Worm (Caenorhabditis elegans) whole organism, early embryonic: ENCODE data around the gene cone-1.

ENCODE experiments used
- B0310.2 ChIP-seq: sonication (generic microtip); optimal IDR thresholded peaks from 2 replicates; lab custom pipeline; 2016; ENCODE audit warnings: mild to moderate bottlenecking, missing genetic modification characterization, missing compliant biosample characterization
- F13C5.2 ChIP-seq: sonication (generic microtip); optimal IDR thresholded peaks from 2 replicates; lab custom pipeline; 2017; ENCODE audit warnings: mild to moderate bottlenecking, missing genetic modification characterization, inconsistent platforms, missing compliant biosample characterization
- aly-1 ChIP-seq: sonication (generic microtip); optimal IDR thresholded peaks from 2 replicates; lab custom pipeline; 2016; ENCODE audit warnings: missing genetic modification characterization, missing compliant biosample characterization
- ama-1 ChIP-seq: fragments of 150-350 bp; optimal IDR thresholded peaks from 2 replicates; lab custom pipeline; 2014
- ceh-13 ChIP-seq: fragments of 200-800 bp; sonication (Bioruptor generic); optimal IDR thresholded peaks from 2 replicates; lab custom pipeline; 2018; ENCODE audit warnings: mild to moderate bottlenecking, missing genetic modification characterization, missing compliant biosample characterization
- ceh-36 ChIP-seq: sonication (generic microtip); optimal IDR thresholded peaks from 2 replicates; lab custom pipeline; 2016; ENCODE audit warnings: missing genetic modification characterization, inconsistent platforms, missing compliant biosample characterization
- ets-7 ChIP-seq: sonication (generic microtip); optimal IDR thresholded peaks from 2 replicates; lab custom pipeline; 2016; ENCODE audit warnings: missing genotype, missing genetic modification characterization, missing compliant biosample characterization
- flt-1 ChIP-seq: fragments of 200-800 bp; sonication (Bioruptor generic); IDR thresholded peaks from 2 replicates; pipeline ENCODE4 v1.3.6; 2022; ENCODE audit warnings: missing genetic modification characterization, missing compliant biosample characterization
- hmbx-1 ChIP-seq: sonication (generic microtip); optimal IDR thresholded peaks from 2 replicates; lab custom pipeline; 2016; ENCODE audit warnings: mild to moderate bottlenecking, missing genetic modification characterization, missing compliant biosample characterization
- hnd-1 ChIP-seq: sonication (generic microtip); optimal IDR thresholded peaks from 2 replicates; lab custom pipeline; 2016; ENCODE audit warnings: missing genetic modification characterization, missing compliant biosample characterization
- pes-1 ChIP-seq: fragments of 200-800 bp; sonication (Bioruptor generic); IDR thresholded peaks from 2 replicates; pipeline ENCODE4 v1.3.6; 2022; ENCODE audit warnings: missing genetic modification reagents, missing genetic modification characterization, missing compliant biosample characterization
- scrt-1 ChIP-seq: fragments of 200-800 bp; sonication (Bioruptor generic); IDR thresholded peaks from 2 replicates; pipeline ENCODE4 v1.3.6; 2022; ENCODE audit warnings: missing genetic modification characterization, missing compliant biosample characterization
- sea-1 ChIP-seq: fragments of 200-800 bp; sonication (Bioruptor generic); conservative IDR thresholded peaks from 2 replicates; pipeline ENCODE4 v1.3.6; 2022; ENCODE audit warnings: missing genetic modification characterization, missing compliant biosample characterization
- tbx-11 ChIP-seq: fragments of 200-800 bp; sonication (Bioruptor generic); IDR thresholded peaks from 2 replicates; pipeline ENCODE4 v1.3.6; 2022; ENCODE audit warnings: missing genetic modification characterization, missing compliant biosample characterization
- tbx-37 ChIP-seq: fragments of 200-800 bp; sonication (Bioruptor generic); conservative IDR thresholded peaks from 2 replicates; pipeline ENCODE4 v1.3.6; 2022; ENCODE audit warnings: missing genetic modification reagents, missing genetic modification characterization, missing compliant biosample characterization
- tra-4 ChIP-seq: sonication (generic microtip); optimal IDR thresholded peaks from 2 replicates; lab custom pipeline; 2017; ENCODE audit warnings: missing genetic modification characterization, missing compliant biosample characterization

The cone-1 gene

DNA sequence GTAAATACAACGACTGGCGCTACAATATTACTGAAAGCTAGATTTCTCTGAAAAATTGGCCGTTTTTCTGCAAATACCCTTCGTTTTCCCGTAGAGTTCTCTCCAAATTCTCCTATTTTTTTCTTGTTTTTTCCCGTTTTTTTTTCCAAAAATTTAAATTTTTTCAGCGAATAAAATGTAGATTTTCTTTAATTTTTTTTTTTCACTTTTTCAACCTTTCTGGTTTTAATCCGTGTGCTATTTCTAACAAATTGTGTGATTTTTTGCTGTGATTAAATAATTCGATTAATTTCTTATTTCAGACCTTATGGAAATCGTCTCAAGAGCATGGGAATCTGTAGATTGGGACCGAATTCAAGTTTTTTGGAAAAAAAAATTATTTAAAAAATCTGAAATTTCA is at the start of gene cone-1:
cone-1 (plus strand) TSS at position 301 of the 400 bp plus-strand sequence.
- TF ChIP-seq tbx-37 (GFP tag; lab: Robert Waterston, UW) (no peak), ceh-13 (GFP tag; lab: Kevin White, UChicago) (no peak), tbx-11 (GFP tag; lab: Robert Waterston, UW) (no peak), hnd-1 (no peak), ets-7 (tag; lab: Kevin White, UChicago) (no peak), aly-1 (tag; lab: Kevin White, UChicago) (no peak), scrt-1 (GFP tag; lab: Robert Waterston, UW) (no peak), sea-1 (GFP tag; lab: Robert Waterston, UW) (no peak), pes-1 (GFP tag; lab: Robert Waterston, UW) (no peak), B0310.2 (tag; lab: Kevin White, UChicago) (no peak), hmbx-1 (no peak), ceh-36 (tag; lab: Kevin White, UChicago) (no peak)

ce11 chrIII:2482171-2482570 is 48.2 kb upstream of the cone-1 start:
- TF ChIP-seq aly-1 (tag; lab: Kevin White, UChicago), result no peak
- TF ChIP-seq sea-1 (GFP tag; lab: Robert Waterston, UW), result no peak
- TF ChIP-seq B0310.2 (tag; lab: Kevin White, UChicago), result no peak
- no peak for TF ChIP-seq ets-7 (tag; lab: Kevin White, UChicago)
- no peak for TF ChIP-seq flt-1 (GFP tag; lab: Robert Waterston, UW)
- no peak for TF ChIP-seq hnd-1
- no peak for TF ChIP-seq ceh-13 (GFP tag; lab: Kevin White, UChicago)
- no peak for TF ChIP-seq F13C5.2 (tag; lab: Kevin White, UChicago)

ce11 chrIII:2482754-2483153 is 47.7 kb upstream of the cone-1 start:
- TF ChIP-seq ama-1 (lab: Kevin White, UChicago) (no peak), ceh-36 (tag; lab: Kevin White, UChicago) (no peak), tra-4 (tag; lab: Kevin White, UChicago) (no peak)

- TF ChIP-seq ceh-36 (tag; lab: Kevin White, UChicago) (peak; percentile 33), F13C5.2 (tag; lab: Kevin White, UChicago) (no peak)
Measured at ce11 chrIII:2487046-2487760, 43.2 kb upstream of the cone-1 start, which contains the start of gene Y54F10AL.1. Gene Y54F10AL.1 (plus strand): TSS chrIII:2487710.

- TF ChIP-seq tbx-11 (GFP tag; lab: Robert Waterston, UW), result peak; percentile 87
- peak; percentile 99 for TF ChIP-seq tbx-37 (GFP tag; lab: Robert Waterston, UW)
- TF ChIP-seq flt-1 (GFP tag; lab: Robert Waterston, UW), result peak; percentile 92
- peak; percentile 87 for TF ChIP-seq sea-1 (GFP tag; lab: Robert Waterston, UW)
- TF ChIP-seq pes-1 (GFP tag; lab: Robert Waterston, UW), result peak; percentile 88
- peak; percentile 76 for TF ChIP-seq scrt-1 (GFP tag; lab: Robert Waterston, UW)
Measured at ce11 chrIII:2497270-2498201, 32.9 kb upstream of the cone-1 start.

DNA sequence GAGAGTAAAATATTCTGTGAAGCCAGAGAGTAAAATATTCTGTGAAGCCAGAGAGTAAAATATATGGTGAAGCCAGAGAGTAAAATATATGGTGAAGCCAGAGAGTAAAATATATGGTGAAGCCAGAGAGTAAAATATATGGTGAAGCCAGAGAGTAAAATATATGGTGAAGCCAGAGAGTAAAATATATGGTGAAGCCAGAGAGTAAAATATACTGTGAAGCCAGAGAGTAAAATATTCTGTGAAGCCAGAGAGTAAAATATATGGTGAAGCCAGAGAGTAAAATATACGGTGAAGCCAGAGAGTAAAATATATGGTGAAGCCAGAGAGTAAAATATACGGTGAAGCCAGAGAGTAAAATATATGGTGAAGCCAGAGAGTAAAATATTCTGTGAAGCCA is 31.1 kb upstream of the cone-1 start:
- peak; percentile 97 for TF ChIP-seq flt-1 (GFP tag; lab: Robert Waterston, UW)
- peak; percentile 89 for TF ChIP-seq pes-1 (GFP tag; lab: Robert Waterston, UW)
- TF ChIP-seq tbx-37 (GFP tag; lab: Robert Waterston, UW), result peak; percentile 99
- TF ChIP-seq tbx-11 (GFP tag; lab: Robert Waterston, UW), result peak; percentile 73; the same call in 1 of the 2 replicates
- peak; percentile 72; the same call in 1 of the 2 replicates for TF ChIP-seq scrt-1 (GFP tag; lab: Robert Waterston, UW)
- peak; percentile 75; the same call in 1 of the 2 replicates for TF ChIP-seq sea-1 (GFP tag; lab: Robert Waterston, UW)

DNA sequence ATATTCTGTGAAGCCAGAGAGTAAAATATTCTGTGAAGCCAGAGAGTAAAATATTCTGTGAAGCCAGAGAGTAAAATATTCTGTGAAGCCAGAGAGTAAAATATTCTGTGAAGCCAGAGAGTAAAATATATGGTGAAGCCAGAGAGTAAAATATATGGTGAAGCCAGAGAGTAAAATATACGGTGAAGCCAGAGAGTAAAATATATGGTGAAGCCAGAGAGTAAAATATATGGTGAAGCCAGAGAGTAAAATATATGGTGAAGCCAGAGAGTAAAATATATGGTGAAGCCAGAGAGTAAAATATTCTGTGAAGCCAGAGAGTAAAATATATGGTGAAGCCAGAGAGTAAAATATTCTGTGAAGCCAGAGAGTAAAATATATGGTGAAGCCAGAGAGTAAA is 29.8 kb upstream of the cone-1 start:
- TF ChIP-seq flt-1 (GFP tag; lab: Robert Waterston, UW), result 0 out of 2 replicates have a peak, but pooled peaks have one; percentile 18

ce11 chrIII:2501377-2502019 is 28.9 kb upstream of the cone-1 start:
- TF ChIP-seq pes-1 (GFP tag; lab: Robert Waterston, UW), result peak; percentile 38; the same call in 1 of the 2 replicates
